Worm (Caenorhabditis elegans) whole organism, L3 larva: ENCODE measurements around the gene F09E10.5.

ENCODE experiments used
- egl-27 ChIP-seq: sonication (generic microtip); optimal IDR thresholded peaks from 4 replicates; lab custom pipeline; 2017; ENCODE audit warnings: missing biosample characterization, missing genetic modification reagents, missing genetic modification characterization
- nhr-23 ChIP-seq: fragments of 150-350 bp; optimal IDR thresholded peaks from 2 replicates; lab custom pipeline; 2014; ENCODE audit warnings: missing biosample characterization, missing genetic modification reagents, missing genetic modification characterization
- nhr-28 ChIP-seq: fragments of 150-350 bp; optimal IDR thresholded peaks from 2 replicates; lab custom pipeline; 2014; ENCODE audit warnings: missing biosample characterization, missing genetic modification characterization

- TF ChIP-seq egl-27 (tag; lab: Kevin White, UChicago) (no peak), nhr-28 (tag; lab: Kevin White, UChicago) (no peak), nhr-23 (tag; lab: Kevin White, UChicago) (no peak)
Measured at ce11 chrX:1453770-1454169, 40.4 kb downstream of the F09E10.5 start, which contains the start of gene cebp-1.
